Fruit fly (Drosophila melanogaster): ENCODE measurements around the gene Cph.

The Cph gene

dm6 chrX:7169455-7169854 is 31.9 kb downstream of the Cph start (continued):
- TF ChIP-seq Meics (GFP tag; optimal IDR thresholded peaks at IDR 0.05), result no peak
- no peak for TF ChIP-seq CG3995 (GFP tag; optimal IDR thresholded peaks at IDR 0.05)
- no peak for TF ChIP-seq NK7.1 (GFP tag; optimal IDR thresholded peaks at IDR 0.05)
- TF ChIP-seq cwo (GFP tag; optimal IDR thresholded peaks at IDR 0.05), result no peak
- TF ChIP-seq prd (optimal IDR thresholded peaks at IDR 0.05), result no peak
- peak; percentile 76 for TF ChIP-seq prd (GFP tag; IDR thresholded peaks at IDR 0.05)
- peak; percentile 22 for TF ChIP-seq CG10267 (tag; optimal IDR thresholded peaks at IDR 0.05)
- TF ChIP-seq CG9727 (GFP tag; optimal IDR thresholded peaks at IDR 0.05), result peak; percentile 56
- no peak for TF ChIP-seq CG6813 (GFP tag; optimal IDR thresholded peaks at IDR 0.05)
- no peak for TF ChIP-seq stwl (tag; optimal IDR thresholded peaks at IDR 0.05)
- TF ChIP-seq ci (GFP tag; IDR thresholded peaks at IDR 0.05), result no peak
- no peak for TF ChIP-seq CG5953 (GFP tag; IDR thresholded peaks at IDR 0.05)
- TF ChIP-seq Ptx1 (GFP tag; IDR thresholded peaks at IDR 0.05), result no peak
- no peak for TF ChIP-seq CG1792 (GFP tag; optimal IDR thresholded peaks at IDR 0.05)
- TF ChIP-seq ATbp (GFP tag; optimal IDR thresholded peaks at IDR 0.05), result no peak
- no peak for TF ChIP-seq CG17385 (GFP tag; optimal IDR thresholded peaks at IDR 0.05)
- no peak for TF ChIP-seq CG14965 (GFP tag; optimal IDR thresholded peaks at IDR 0.05; ENCODE audit: borderline replicate concordance)
- no peak for TF ChIP-seq lov (optimal IDR thresholded peaks at IDR 0.05)
- no peak for TF ChIP-seq lov (GFP tag; IDR thresholded peaks at IDR 0.05)
- TF ChIP-seq CG14014 (GFP tag; IDR thresholded peaks at IDR 0.05), result no peak
- no peak for TF ChIP-seq Nf-YA (GFP tag; IDR thresholded peaks at IDR 0.05)
- TF ChIP-seq Dip2 (GFP tag; IDR thresholded peaks at IDR 0.05), result no peak
- no peak for TF ChIP-seq rib (GFP tag; IDR thresholded peaks at IDR 0.05)
- no peak for TF ChIP-seq ind (GFP tag; optimal IDR thresholded peaks at IDR 0.05)
- no peak for TF ChIP-seq CG8478 (optimal IDR thresholded peaks at IDR 0.05)
- no peak for TF ChIP-seq CG16779 (GFP tag; IDR thresholded peaks at IDR 0.05)
- TF ChIP-seq CG15011 (GFP tag; optimal IDR thresholded peaks at IDR 0.05), result no peak
- no peak for TF ChIP-seq Eip74EF (GFP tag; optimal IDR thresholded peaks at IDR 0.05)
- TF ChIP-seq HLH4C (GFP tag; IDR thresholded peaks at IDR 0.05; ENCODE audit: partially characterized antibody), result no peak
- TF ChIP-seq CG10979 (tag; optimal IDR thresholded peaks at IDR 0.05), result peak; percentile 40
- no peak for TF ChIP-seq CG12071 (GFP tag; optimal IDR thresholded peaks at IDR 0.05)
- TF ChIP-seq Bgb (GFP tag; IDR thresholded peaks at IDR 0.05; ENCODE audit: partially characterized antibody), result no peak
- TF ChIP-seq HLH3B (GFP tag; IDR thresholded peaks at IDR 0.05), result no peak
- no peak for TF ChIP-seq CG1647 (GFP tag; optimal IDR thresholded peaks at IDR 0.05)
- TF ChIP-seq CG6854 (GFP tag; optimal IDR thresholded peaks at IDR 0.05), result no peak
- no peak for TF ChIP-seq Gsc (GFP tag; IDR thresholded peaks at IDR 0.05)
- TF ChIP-seq bowl (GFP tag; IDR thresholded peaks at IDR 0.05), result no peak
- TF ChIP-seq CG15269 (tag; optimal IDR thresholded peaks at IDR 0.05), result no peak
- TF ChIP-seq Dp (GFP tag; optimal IDR thresholded peaks at IDR 0.05), result no peak
- TF ChIP-seq caup (GFP tag; optimal IDR thresholded peaks at IDR 0.05; ENCODE audit: severe bottlenecking), result no peak
- no peak for TF ChIP-seq CG13287 (GFP tag; IDR thresholded peaks at IDR 0.05; ENCODE audit: partially characterized antibody)
- no peak for TF ChIP-seq stc (GFP tag; IDR thresholded peaks at IDR 0.05)
- TF ChIP-seq amos (GFP tag; IDR thresholded peaks at IDR 0.05; ENCODE audit: partially characterized antibody), result no peak
- TF ChIP-seq CG15073 (GFP tag; optimal IDR thresholded peaks at IDR 0.05), result no peak
- TF ChIP-seq CG8924 (tag; optimal IDR thresholded peaks at IDR 0.05), result no peak
- TF ChIP-seq Hr3 (GFP tag; optimal IDR thresholded peaks at IDR 0.05), result no peak
- no peak for TF ChIP-seq CG10209 (GFP tag; optimal IDR thresholded peaks at IDR 0.05)
- no peak for TF ChIP-seq CG14860 (GFP tag; IDR thresholded peaks at IDR 0.05; ENCODE audit: partially characterized antibody)
- peak; percentile 63 for TF ChIP-seq CG15696 (tag; optimal IDR thresholded peaks at IDR 0.05)
- no peak for TF ChIP-seq org-1 (GFP tag; optimal IDR thresholded peaks at IDR 0.05)
- peak; percentile 7 for TF ChIP-seq CG2712 (tag; optimal IDR thresholded peaks at IDR 0.05)
- no peak for TF ChIP-seq Oli (tag; optimal IDR thresholded peaks at IDR 0.05)
